Worm (Caenorhabditis elegans): Measurements from ENCODE around the gene twk-18.

DNA sequence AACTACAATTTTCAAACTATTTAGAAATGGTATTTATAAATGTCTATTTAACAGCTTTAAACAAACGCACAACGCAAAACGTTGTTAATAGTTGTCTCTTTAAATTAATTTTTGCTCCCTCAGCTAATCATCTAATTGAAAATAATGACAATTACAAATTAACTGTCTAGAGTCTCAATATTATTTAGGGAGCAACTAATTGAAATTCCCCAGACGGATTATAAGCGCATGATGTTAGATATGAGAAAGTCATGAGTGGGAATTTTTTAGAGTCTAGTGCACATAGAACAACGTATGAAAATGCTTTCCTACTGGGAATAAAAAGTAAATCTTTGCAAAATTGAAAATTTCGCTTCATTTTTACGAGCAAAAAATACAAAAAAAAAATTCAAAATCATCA is 34.9 kb upstream of the twk-18 start:
- TF ChIP-seq egl-27 (tag; optimal IDR thresholded peaks at IDR 0.05), result no peak
- TF ChIP-seq gmeb-1 (tag; optimal IDR thresholded peaks at IDR 0.05), result no peak
- no peak for TF ChIP-seq aly-2 (tag; optimal IDR thresholded peaks at IDR 0.05)
- no peak for TF ChIP-seq zag-1 (tag; optimal IDR thresholded peaks at IDR 0.05)
- no peak for TF ChIP-seq fos-1 (tag; optimal IDR thresholded peaks at IDR 0.05)
- TF ChIP-seq R02D3.7 (tag; optimal IDR thresholded peaks at IDR 0.05), result no peak
- TF ChIP-seq snpc-4 (tag; optimal IDR thresholded peaks at IDR 0.05), result no peak
- TF ChIP-seq ztf-4 (tag; optimal IDR thresholded peaks at IDR 0.05), result no peak
- no peak for TF ChIP-seq nhr-237 (tag; optimal IDR thresholded peaks at IDR 0.05)
